Fruit fly (Drosophila melanogaster): ENCODE measurements around the gene Nup133.

Gene Nup133

dm6 chr3R:22701793-22702192 lies 11.4 kb downstream of the Nup133 start, which contains the start of the genes CG6972 and CCAP (continued):
- no peak for TF ChIP-seq eve (GFP tag; optimal IDR thresholded peaks at IDR 0.05)

- TF ChIP-seq vvl (GFP tag; IDR thresholded peaks at IDR 0.05) (0 out of 2 replicates have a peak, but pooled peaks have one; percentile 10), CG31388 (GFP tag; optimal IDR thresholded peaks at IDR 0.05) (no peak), Dref (GFP tag; IDR thresholded peaks at IDR 0.05) (0 out of 2 replicates have a peak, but pooled peaks have one; percentile 9), Blimp-1 (GFP tag; optimal IDR thresholded peaks at IDR 0.05) (no peak)
These were observed 16.8 kb downstream of the Nup133 start, which contains the start of gene CG13842 for dm6 chr3R:22707178-22707577. TSS of gene CG13842 (minus strand) at chr3R:22707278.

- TF ChIP-seq Bteb2 (GFP tag; optimal IDR thresholded peaks at IDR 0.05) (no peak), eyg (GFP tag; optimal IDR thresholded peaks at IDR 0.05) (no peak), CG18476 (GFP tag; optimal IDR thresholded peaks at IDR 0.05) (no peak), fd96Cb (tag; optimal IDR thresholded peaks at IDR 0.05) (no peak), Sox102F (GFP tag; optimal IDR thresholded peaks at IDR 0.05) (no peak), CG10267 (tag; optimal IDR thresholded peaks at IDR 0.05) (no peak), CG33213 (GFP tag; optimal IDR thresholded peaks at IDR 0.05) (no peak), CG2678 (tag; optimal IDR thresholded peaks at IDR 0.05) (no peak), Chrac-16 (GFP tag; optimal IDR thresholded peaks at IDR 0.05) (no peak), mam (GFP tag; optimal IDR thresholded peaks at IDR 0.05) (no peak), TFAM (GFP tag; optimal IDR thresholded peaks at IDR 0.05) (no peak), CG7839 (tag; optimal IDR thresholded peaks at IDR 0.05) (no peak), NC2α (GFP tag; optimal IDR thresholded peaks at IDR 0.05) (no peak), Hand (GFP tag; optimal IDR thresholded peaks at IDR 0.05) (no peak), sd (tag; optimal IDR thresholded peaks at IDR 0.05) (no peak), CG16813 (GFP tag; IDR thresholded peaks at IDR 0.05; ENCODE audit: partially characterized antibody) (no peak), dysf (GFP tag; IDR thresholded peaks at IDR 0.05) (no peak), CG6272 (GFP tag; IDR thresholded peaks at IDR 0.05) (no peak), CG5953 (GFP tag; IDR thresholded peaks at IDR 0.05) (no peak), gsb-n (tag; optimal IDR thresholded peaks at IDR 0.05) (no peak)
These were observed 20.3 kb downstream of the Nup133 start, which contains the start of gene CG4907 for dm6 chr3R:22710662-22711061. TSS of gene CG4907 (minus strand) at chr3R:22710762.

dm6 chr3R:22717863-22718262 lies 27.5 kb downstream of the Nup133 start:
- TF ChIP-seq CG9797 (GFP tag; optimal IDR thresholded peaks at IDR 0.05): no peak
- no peak for TF ChIP-seq Fer2 (tag; optimal IDR thresholded peaks at IDR 0.05)
- TF ChIP-seq Usf (GFP tag; optimal IDR thresholded peaks at IDR 0.05): no peak
- no peak for TF ChIP-seq CG1792 (GFP tag; optimal IDR thresholded peaks at IDR 0.05)
- TF ChIP-seq Dll (GFP tag; IDR thresholded peaks at IDR 0.05; ENCODE audit: partially characterized antibody): no peak
- TF ChIP-seq CG12769 (tag; optimal IDR thresholded peaks at IDR 0.05): no peak
- no peak for TF ChIP-seq GATAe (GFP tag; conservative IDR thresholded peaks at IDR 0.05)
- peak; percentile 23 for TF ChIP-seq kni (GFP tag; optimal IDR thresholded peaks at IDR 0.05)
- no peak for TF ChIP-seq CG10654 (GFP tag; optimal IDR thresholded peaks at IDR 0.05)
- peak; percentile 31 for TF ChIP-seq nerfin-1 (tag; optimal IDR thresholded peaks at IDR 0.05)
- no peak for TF ChIP-seq HmgZ (tag; optimal IDR thresholded peaks at IDR 0.05)
- no peak for TF ChIP-seq Xbp1 (GFP tag; optimal IDR thresholded peaks at IDR 0.05)
- TF ChIP-seq CG13894 (tag; optimal IDR thresholded peaks at IDR 0.05): no peak
- TF ChIP-seq sim (GFP tag; IDR thresholded peaks at IDR 0.05): no peak
- no peak for TF ChIP-seq fd64A (GFP tag; optimal IDR thresholded peaks at IDR 0.05)
- no peak for TF ChIP-seq zen (tag; optimal IDR thresholded peaks at IDR 0.05)
- no peak for TF ChIP-seq CoRest (tag; optimal IDR thresholded peaks at IDR 0.05)
- TF ChIP-seq Med (GFP tag): no peak
- no peak for TF ChIP-seq jumu (GFP tag; optimal IDR thresholded peaks at IDR 0.05)
- no peak for TF ChIP-seq CG2202 (tag; optimal IDR thresholded peaks at IDR 0.05)
- no peak for TF ChIP-seq Nf-YA (GFP tag; IDR thresholded peaks at IDR 0.05)
- no peak for TF ChIP-seq CG1529 (GFP tag; optimal IDR thresholded peaks at IDR 0.05)
- TF ChIP-seq peb (GFP tag; IDR thresholded peaks at IDR 0.05): no peak
